Worm (Caenorhabditis elegans) whole organism, midembryonic: ENCODE measurements around the gene C40H1.7.

Experiments used
- med-1 ChIP-seq: sonication (generic microtip); optimal IDR thresholded peaks from 2 replicates; lab custom pipeline; 2017; ENCODE audit warnings: missing genetic modification characterization, mild to moderate bottlenecking, missing compliant biosample characterization, antibody characterized with exemption, missing genetic modification reagents; ENCODE audit not compliant: insufficient read depth
- ztf-29 ChIP-seq: fragments of 200-800 bp; sonication (Bioruptor generic); IDR thresholded peaks from 2 replicates; pipeline ENCODE4 v1.3.6; 2022; ENCODE audit warnings: missing genetic modification reagents, missing genetic modification characterization, missing compliant biosample characterization

ce11 chrIII:9329790-9330366, 5.1 kb downstream of the C40H1.7 start, which contains the start of gene ttr-5:
- TF ChIP-seq med-1, result no peak
- TF ChIP-seq ztf-29 (GFP tag; lab: Robert Waterston, UW), result no peak
